Worm (Caenorhabditis elegans) whole organism, L4 larva: Measurements from ENCODE around the gene clc-8.

Source experiments
- jun-1 ChIP-seq: fragments of 150-350 bp; optimal IDR thresholded peaks from 2 replicates; lab custom pipeline; 2014; ENCODE audit warnings: missing biosample characterization, missing genetic modification reagents, missing genetic modification characterization
- mdl-1 ChIP-seq, 2 experiments: fragments of 150-350 bp in 1 of 2; sonication (generic microtip) in 1 of 2; optimal IDR thresholded peaks; 2 replicates each; lab custom pipeline; 2014 to 2017; ENCODE audit warnings: missing biosample characterization in 2 of 2, missing genetic modification characterization in 2 of 2
- saeg-2 ChIP-seq: fragments of 200-800 bp; sonication (Bioruptor generic); IDR thresholded peaks from 2 replicates; pipeline ENCODE4 v1.3.6; 2022; ENCODE audit warnings: missing genetic modification reagents, missing genetic modification characterization, missing compliant biosample characterization

ce11 chrIV:14385140-14385539 is 8.8 kb upstream of the clc-8 start:
- TF ChIP-seq jun-1: no peak
- TF ChIP-seq mdl-1 (tag; optimal IDR thresholded peaks at IDR 0.05; lab: Kevin White, UChicago): no peak
- no peak for TF ChIP-seq saeg-2
